Fruit fly (Drosophila melanogaster) whole organism, embryonic: ENCODE measurements around the gene mRpL40.

ENCODE experiments used
- Adf1 ChIP-seq: fragments of 200-800 bp; sonication (Bioruptor generic); IDR thresholded peaks from 2 replicates; pipeline ENCODE4 v1.3.6; 2022; ENCODE audit warnings: missing biosample characterization, missing genetic modification characterization
- Asciz ChIP-seq: fragments of 200-800 bp; sonication (Bioruptor generic); optimal IDR thresholded peaks from 2 replicates; lab custom pipeline; 2017; ENCODE audit warnings: missing biosample characterization, mild to moderate bottlenecking, missing genetic modification characterization, missing genetic modification reagents
- Atf3 ChIP-seq: fragments of 200-800 bp; sonication (Bioruptor generic); optimal IDR thresholded peaks from 3 replicates; lab custom pipeline; 2016; ENCODE audit warnings: missing biosample characterization, missing genetic modification characterization
- Awh ChIP-seq: fragments of 200-800 bp; sonication (Bioruptor generic); IDR thresholded peaks from 2 replicates; pipeline ENCODE4, ENCODE4 v1.3.6; 2022; ENCODE audit warnings: missing biosample characterization, missing genetic modification characterization
- Blimp-1 ChIP-seq: fragments of 200-800 bp; sonication (Bioruptor generic); optimal IDR thresholded peaks from 3 replicates; lab custom pipeline; 2018; ENCODE audit warnings: missing biosample characterization, missing genetic modification characterization, mild to moderate bottlenecking, moderate library complexity, missing genetic modification reagents
- CG10267 ChIP-seq: fragments of 200-800 bp; sonication (Bioruptor generic); optimal IDR thresholded peaks from 2 replicates; lab custom pipeline; 2018; ENCODE audit warnings: missing biosample characterization, mild to moderate bottlenecking, missing genetic modification characterization, moderate library complexity
- CG10565 ChIP-seq: fragments of 200-800 bp; sonication (Bioruptor generic); optimal IDR thresholded peaks from 3 replicates; lab custom pipeline; 2016; ENCODE audit warnings: missing biosample characterization, mild to moderate bottlenecking, missing genetic modification characterization
- CG10654 ChIP-seq: fragments of 200-800 bp; sonication (Bioruptor generic); optimal IDR thresholded peaks from 2 replicates; lab custom pipeline; 2016; ENCODE audit warnings: missing biosample characterization, missing genetic modification characterization
- CG10959 ChIP-seq: fragments of 200-800 bp; sonication (Bioruptor generic); IDR thresholded peaks from 2 replicates; pipeline ENCODE4 v1.3.6; 2022; ENCODE audit warnings: missing biosample characterization, missing genetic modification characterization
- CG11093 ChIP-seq: fragments of 200-800 bp; sonication (Bioruptor generic); IDR thresholded peaks from 3 replicates; pipeline ENCODE4 v1.3.6; 2022; ENCODE audit warnings: missing biosample characterization, missing genetic modification characterization
- CG11456 ChIP-seq: fragments of 200-800 bp; sonication (Bioruptor generic); IDR thresholded peaks from 3 replicates; pipeline ENCODE4 v1.3.6; 2022; ENCODE audit warnings: missing biosample characterization, missing genetic modification characterization
- CG11504 ChIP-seq: fragments of 200-800 bp; sonication (Bioruptor generic); optimal IDR thresholded peaks from 3 replicates; lab custom pipeline; 2019; ENCODE audit warnings: missing biosample characterization, mild to moderate bottlenecking, missing genetic modification characterization, moderate library complexity
- CG11695 ChIP-seq: fragments of 200-800 bp; sonication (Bioruptor generic); IDR thresholded peaks from 3 replicates; pipeline ENCODE4 v1.3.6; 2022; ENCODE audit warnings: missing biosample characterization, missing genetic modification characterization
- CG11723 ChIP-seq: fragments of 200-800 bp; sonication (Bioruptor generic); optimal IDR thresholded peaks from 2 replicates; lab custom pipeline; 2017; ENCODE audit warnings: missing biosample characterization, mild to moderate bottlenecking, missing genetic modification characterization
- CG12299 ChIP-seq: fragments of 200-800 bp; sonication (Bioruptor generic); optimal IDR thresholded peaks from 2 replicates; lab custom pipeline; 2018; ENCODE audit warnings: missing biosample characterization, mild to moderate bottlenecking, missing genetic modification characterization
- CG18476 ChIP-seq: fragments of 200-800 bp; sonication (Bioruptor generic); optimal IDR thresholded peaks from 2 replicates; lab custom pipeline; 2016; ENCODE audit warnings: missing biosample characterization, mild to moderate bottlenecking, missing genetic modification characterization
- CG2889 ChIP-seq: fragments of 200-800 bp; sonication (Bioruptor generic); IDR thresholded peaks from 3 replicates; pipeline ENCODE4 v1.3.6; 2022; ENCODE audit warnings: missing biosample characterization, missing genetic modification characterization
- CG34224 ChIP-seq: fragments of 200-800 bp; sonication (Bioruptor generic); IDR thresholded peaks from 3 replicates; pipeline ENCODE4 v1.3.6; 2022; ENCODE audit warnings: missing biosample characterization, missing genetic modification characterization; ENCODE audit not compliant: partially characterized antibody
- CG5953 ChIP-seq: fragments of 200-800 bp; sonication (Bioruptor generic); IDR thresholded peaks from 2 replicates; pipeline ENCODE4 v1.3.6; 2022; ENCODE audit warnings: missing biosample characterization, missing genetic modification characterization
- CG6254 ChIP-seq: fragments of 200-800 bp; sonication (Bioruptor generic); optimal IDR thresholded peaks from 3 replicates; lab custom pipeline; 2017; ENCODE audit warnings: mild to moderate bottlenecking, missing biosample characterization, missing genetic modification reagents, missing genetic modification characterization
- CG6272 ChIP-seq: fragments of 200-800 bp; sonication (Bioruptor generic); IDR thresholded peaks from 2 replicates; pipeline ENCODE4 v1.3.6; 2022; ENCODE audit warnings: missing biosample characterization, missing genetic modification characterization
- CG9437 ChIP-seq: fragments of 200-800 bp; sonication (Bioruptor generic); optimal IDR thresholded peaks from 2 replicates; lab custom pipeline; 2018; ENCODE audit warnings: missing biosample characterization, mild to moderate bottlenecking, missing genetic modification characterization
- CTCF ChIP-seq: fragments of 200-800 bp; sonication (Bioruptor generic); optimal IDR thresholded peaks from 2 replicates; lab custom pipeline; 2017; ENCODE audit warnings: missing biosample characterization, mild to moderate bottlenecking, missing genetic modification characterization, moderate library complexity
- E2f1 ChIP-seq: fragments of 200-800 bp; sonication (Bioruptor generic); IDR thresholded peaks from 2 replicates; pipeline ENCODE4 v1.3.6; 2022; ENCODE audit warnings: missing biosample characterization, missing genetic modification characterization
- Ets97D ChIP-seq: fragments of 200-800 bp; sonication (Bioruptor generic); optimal IDR thresholded peaks from 3 replicates; lab custom pipeline; 2016; ENCODE audit warnings: missing biosample characterization, missing genetic modification characterization
- HLHmδ ChIP-seq: fragments of 200-800 bp; sonication (Bioruptor generic); optimal IDR thresholded peaks from 2 replicates; lab custom pipeline; 2018; ENCODE audit warnings: missing biosample characterization, mild to moderate bottlenecking, missing genetic modification characterization, moderate library complexity
- HmgD ChIP-seq: fragments of 200-800 bp; sonication (Bioruptor generic); optimal IDR thresholded peaks from 3 replicates; lab custom pipeline; 2016; ENCODE audit warnings: missing biosample characterization, missing genetic modification characterization
- Hmx ChIP-seq: fragments of 200-800 bp; sonication (Bioruptor generic); optimal IDR thresholded peaks from 2 replicates; lab custom pipeline; 2016; ENCODE audit warnings: missing biosample characterization, missing genetic modification characterization
- Hsf ChIP-seq: fragments of 200-800 bp; sonication (Bioruptor generic); optimal IDR thresholded peaks from 3 replicates; lab custom pipeline; 2016; ENCODE audit warnings: missing biosample characterization, missing genetic modification characterization
- Kr ChIP-seq: fragments of 200-800 bp; sonication (Bioruptor generic); optimal IDR thresholded peaks from 2 replicates; lab custom pipeline; 2017; ENCODE audit warnings: missing biosample characterization, mild to moderate bottlenecking, missing genetic modification characterization
- Med ChIP-seq: fragments of 200-800 bp; sonication (Bioruptor generic); peaks from one replicate; lab custom pipeline; 2016; ENCODE audit warnings: missing biosample characterization, missing genetic modification characterization, mild to moderate bottlenecking, inconsistent platforms, moderate library complexity
- NK7.1 ChIP-seq: fragments of 200-800 bp; sonication (Bioruptor generic); optimal IDR thresholded peaks from 3 replicates; lab custom pipeline; 2016; ENCODE audit warnings: missing biosample characterization, missing genetic modification characterization
- TFAM ChIP-seq: fragments of 200-800 bp; sonication (Bioruptor generic); optimal IDR thresholded peaks from 2 replicates; lab custom pipeline; 2017; ENCODE audit warnings: missing biosample characterization, missing genetic modification characterization, inconsistent platforms
- Taf1 ChIP-seq: fragments of 200-800 bp; sonication (Bioruptor generic); IDR thresholded peaks from 2 replicates; pipeline ENCODE4 v1.3.6; 2022; ENCODE audit warnings: missing biosample characterization, missing genetic modification characterization
- YL-1 ChIP-seq: fragments of 200-800 bp; sonication (Bioruptor generic); optimal IDR thresholded peaks from 3 replicates; lab custom pipeline; 2017; ENCODE audit warnings: missing biosample characterization, mild to moderate bottlenecking, missing genetic modification characterization
- ash1 ChIP-seq: fragments of 200-800 bp; sonication (Bioruptor generic); optimal IDR thresholded peaks from 2 replicates; lab custom pipeline; 2018; ENCODE audit warnings: missing biosample characterization, mild to moderate bottlenecking, missing genetic modification characterization
- bcd ChIP-seq: fragments of 200-800 bp; sonication (Bioruptor generic); optimal IDR thresholded peaks from 2 replicates; lab custom pipeline; 2017; ENCODE audit warnings: missing biosample characterization, mild to moderate bottlenecking, missing genetic modification characterization
- bsh ChIP-seq, 2 experiments: fragments of 200-800 bp; sonication (Bioruptor generic); optimal IDR thresholded peaks; 2 replicates each; lab custom pipeline; 2017 to 2018; ENCODE audit warnings: mild to moderate bottlenecking in 2 of 2, missing biosample characterization in 2 of 2, missing genetic modification characterization in 2 of 2, moderate library complexity in 1 of 2
- disco-r ChIP-seq: fragments of 200-800 bp; sonication (Bioruptor generic); optimal IDR thresholded peaks from 2 replicates; lab custom pipeline; 2016; ENCODE audit warnings: missing biosample characterization, missing genetic modification characterization
- dmrt11E ChIP-seq: fragments of 200-800 bp; sonication (Bioruptor generic); optimal IDR thresholded peaks from 3 replicates; lab custom pipeline; 2018; ENCODE audit warnings: missing biosample characterization, mild to moderate bottlenecking, missing genetic modification characterization, moderate library complexity
- gem ChIP-seq: fragments of 200-800 bp; sonication (Bioruptor generic); optimal IDR thresholded peaks from 2 replicates; lab custom pipeline; 2019; ENCODE audit warnings: missing biosample characterization, mild to moderate bottlenecking, missing genetic modification characterization, moderate library complexity
- grn ChIP-seq: fragments of 200-800 bp; sonication (Bioruptor generic); optimal IDR thresholded peaks from 3 replicates; lab custom pipeline; 2017; ENCODE audit warnings: missing biosample characterization, missing genetic modification characterization
- h ChIP-seq: fragments of >200 bp; optimal IDR thresholded peaks from 2 replicates; lab custom pipeline; 2017
- her ChIP-seq: fragments of 200-800 bp; sonication (Bioruptor generic); optimal IDR thresholded peaks from 2 replicates; lab custom pipeline; 2016; ENCODE audit warnings: missing biosample characterization, missing genetic modification characterization
- lov ChIP-seq, 2 experiments: fragments of 200-800 bp in 1 of 2; fragments of >200 bp in 1 of 2; sonication (Bioruptor generic) in 1 of 2; IDR thresholded peaks in 1 of 2; optimal IDR thresholded peaks in 1 of 2; 2 replicates in 1 of 2; 3 replicates in 1 of 2; pipeline versions ENCODE4 v1.3.6 to Lab custom; 2017 to 2022; ENCODE audit warnings: missing biosample characterization in 1 of 2, missing genetic modification characterization in 1 of 2
- mirr ChIP-seq: fragments of 200-800 bp; sonication (Bioruptor generic); optimal IDR thresholded peaks from 3 replicates; lab custom pipeline; 2018; ENCODE audit warnings: missing biosample characterization, mild to moderate bottlenecking, missing genetic modification characterization
- so ChIP-seq: fragments of 200-800 bp; sonication (Bioruptor generic); IDR thresholded peaks from 3 replicates; pipeline ENCODE4 v1.3.6; 2022; ENCODE audit warnings: missing biosample characterization, missing genetic modification characterization
- stwl ChIP-seq: fragments of 200-800 bp; sonication (Bioruptor generic); optimal IDR thresholded peaks from 3 replicates; lab custom pipeline; 2018; ENCODE audit warnings: missing biosample characterization, mild to moderate bottlenecking, missing genetic modification characterization, moderate library complexity
- tup ChIP-seq: fragments of 200-800 bp; sonication (Bioruptor generic); optimal IDR thresholded peaks from 2 replicates; lab custom pipeline; 2016; ENCODE audit warnings: missing biosample characterization, mild to moderate bottlenecking, missing genetic modification characterization, moderate library complexity
- zen2 ChIP-seq: fragments of 200-800 bp; sonication (Bioruptor generic); IDR thresholded peaks from 3 replicates; pipeline ENCODE4 v1.3.6; 2022; ENCODE audit warnings: missing biosample characterization, missing genetic modification characterization; ENCODE audit not compliant: partially characterized antibody
- zfh2 ChIP-seq: fragments of 200-800 bp; sonication (Bioruptor generic); optimal IDR thresholded peaks from 2 replicates; lab custom pipeline; 2016; ENCODE audit warnings: missing biosample characterization, missing genetic modification characterization

mRpL40 gene

DNA sequence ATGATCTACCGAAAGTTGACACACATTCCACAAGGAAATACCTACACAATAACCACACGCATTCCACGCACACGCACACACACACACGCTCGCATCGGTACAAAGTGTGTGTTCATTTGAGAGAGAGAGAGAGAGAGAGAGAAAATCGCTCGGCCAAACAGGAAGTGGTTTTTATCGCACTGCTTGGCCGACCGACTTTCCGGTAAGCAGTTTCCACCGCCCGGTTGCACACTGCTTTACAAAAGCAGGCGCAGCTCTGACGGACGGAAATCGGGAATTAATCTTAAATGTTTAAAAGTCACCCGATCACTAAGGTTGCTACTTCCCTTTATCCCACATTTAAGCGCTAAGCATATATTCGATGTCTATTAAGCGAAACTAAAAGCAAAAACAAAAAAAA is 14.9 kb upstream of the mRpL40 start (continued):
- TF ChIP-seq tup (GFP tag; lab: Kevin White, UChicago) (no peak), grn (no peak), Taf1 (GFP tag; lab: Robert Waterston, UW) (no peak), h (lab: Kevin White, UChicago) (no peak), CG12299 (tag; lab: Kevin White, UChicago) (peak; percentile 20), Hmx (GFP tag; lab: Kevin White, UChicago) (no peak), bcd (GFP tag; lab: Kevin White, UChicago) (peak; percentile 80), mirr (no peak), Kr (GFP tag; lab: Kevin White, UChicago) (peak; percentile 86), CG6254 (GFP tag; lab: Kevin White, UChicago) (peak; percentile 74), CG10565 (peak; percentile 2), Asciz (GFP tag; lab: Kevin White, UChicago) (peak; percentile 65), CG11695 (GFP tag; lab: Robert Waterston, UW) (no peak), CG34224 (GFP tag; lab: Robert Waterston, UW) (no peak), so (GFP tag; lab: Robert Waterston, UW) (no peak; the same call in 2 of the 3 replicates), NK7.1 (GFP tag; lab: Kevin White, UChicago) (peak; percentile 65), ash1 (GFP tag; lab: Kevin White, UChicago) (no peak), E2f1 (GFP tag; lab: Robert Waterston, UW) (no peak; the same call in 1 of the 2 replicates), Awh (GFP tag; lab: Robert Waterston, UW) (no peak; the same call in none of the 2 replicates), CG18476 (GFP tag; lab: Kevin White, UChicago) (no peak), CG10654 (GFP tag; lab: Kevin White, UChicago) (peak; percentile 59), CG10267 (tag; lab: Kevin White, UChicago) (peak; percentile 50), Hsf (GFP tag; lab: Kevin White, UChicago) (peak; percentile 63), CG5953 (GFP tag; lab: Robert Waterston, UW) (peak; percentile 40; the same call in 1 of the 2 replicates), CG11723 (GFP tag; lab: Kevin White, UChicago) (peak; percentile 69), HLHmδ (GFP tag; lab: Kevin White, UChicago) (peak; percentile 98), Blimp-1 (GFP tag; lab: Kevin White, UChicago) (no peak), Adf1 (GFP tag; lab: Robert Waterston, UW) (no peak), YL-1 (peak; percentile 36), CG6272 (GFP tag; lab: Robert Waterston, UW) (peak; percentile 41; the same call in 1 of the 2 replicates), stwl (tag; lab: Kevin White, UChicago) (peak; percentile 93), zfh2 (no peak), CG11456 (GFP tag; lab: Robert Waterston, UW) (peak; percentile 76; the same call in 2 of the 3 replicates), TFAM (peak; percentile 52), lov (optimal IDR thresholded peaks at IDR 0.05; lab: Kevin White, UChicago) (no peak), lov (GFP tag; IDR thresholded peaks at IDR 0.05; lab: Robert Waterston, UW) (peak; percentile 93), CTCF (peak; percentile 47), disco-r (GFP tag; lab: Kevin White, UChicago) (peak; percentile 41), bsh (GFP tag; optimal IDR thresholded peaks at IDR 0.05; lab: Kevin White, UChicago) (no peak), her (GFP tag; lab: Kevin White, UChicago) (no peak), CG10959 (peak; percentile 82), CG11504 (tag; lab: Kevin White, UChicago) (no peak), Med (no peak), CG9437 (GFP tag; lab: Kevin White, UChicago) (peak; percentile 57), Atf3 (GFP tag; lab: Kevin White, UChicago) (peak; percentile 23), CG11093 (GFP tag; lab: Robert Waterston, UW) (no peak), zen2 (GFP tag; lab: Robert Waterston, UW) (no peak), HmgD (GFP tag; lab: Kevin White, UChicago) (peak; percentile 59), dmrt11E (tag; lab: Kevin White, UChicago) (peak; percentile 83), CG2889 (GFP tag; lab: Robert Waterston, UW) (no peak), gem (peak; percentile 48), Ets97D (GFP tag; lab: Kevin White, UChicago) (peak; percentile 98)
